Worm (Caenorhabditis elegans) whole organism, young adult: Measurements from ENCODE around the gene srw-140.

Experiments used
- F33H1.4 ChIP-seq: fragments of 200-800 bp; sonication (Bioruptor generic); IDR thresholded peaks from 2 replicates; pipeline ENCODE4 v1.3.6; 2022; ENCODE audit warnings: missing genetic modification reagents, missing genetic modification characterization, missing compliant biosample characterization
- F39B2.1 ChIP-seq: fragments of 200-800 bp; sonication (Bioruptor generic); IDR thresholded peaks from 2 replicates; pipeline ENCODE4 v1.3.6; 2022; ENCODE audit warnings: missing genetic modification reagents, missing genetic modification characterization, missing compliant biosample characterization
- Y53F4B.3 ChIP-seq: fragments of 200-800 bp; sonication (Bioruptor generic); IDR thresholded peaks from 2 replicates; pipeline ENCODE4 v1.3.6; 2022; ENCODE audit warnings: missing genetic modification reagents, missing genetic modification characterization, missing compliant biosample characterization
- ama-1 ChIP-seq, 3 experiments: fragments of 150-350 bp in 1 of 3; sonication (generic microtip) in 2 of 3; optimal IDR thresholded peaks; 2 replicates each; lab custom pipeline; 2014 to 2018; ENCODE audit warnings: missing biosample characterization in 2 of 3, missing genetic modification characterization in 2 of 3, missing genetic modification reagents in 2 of 3
- aptf-2 ChIP-seq: fragments of 200-800 bp; sonication (Bioruptor generic); conservative IDR thresholded peaks from 2 replicates; pipeline ENCODE4 v1.3.6; 2022; ENCODE audit warnings: missing genetic modification reagents, missing genetic modification characterization, missing compliant biosample characterization
- attf-5 ChIP-seq: fragments of 200-800 bp; sonication (Bioruptor generic); optimal IDR thresholded peaks from 2 replicates; lab custom pipeline; 2018; ENCODE audit warnings: mild to moderate bottlenecking, missing genetic modification characterization, missing compliant biosample characterization
- lag-1 ChIP-seq: fragments of 200-800 bp; sonication (Bioruptor generic); IDR thresholded peaks from 2 replicates; pipeline ENCODE4 v1.3.6; 2022; ENCODE audit warnings: missing genetic modification reagents, missing genetic modification characterization, missing compliant biosample characterization
- lsy-27 ChIP-seq: sonication (generic microtip); optimal IDR thresholded peaks from 2 replicates; lab custom pipeline; 2017; ENCODE audit warnings: missing genetic modification characterization, mild to moderate bottlenecking, missing compliant biosample characterization, antibody characterized with exemption, missing genotype, borderline replicate concordance; ENCODE audit not compliant: insufficient read depth
- nhr-120 ChIP-seq: fragments of 200-800 bp; sonication (Bioruptor generic); IDR thresholded peaks from 2 replicates; pipeline ENCODE4 v1.3.6; 2022; ENCODE audit warnings: missing genetic modification characterization, missing compliant biosample characterization
- sea-2 ChIP-seq: fragments of 200-800 bp; sonication (Bioruptor generic); IDR thresholded peaks from 2 replicates; pipeline ENCODE4 v1.3.6; 2022; ENCODE audit warnings: missing genetic modification characterization, missing compliant biosample characterization
- unc-62 ChIP-seq: fragments of 150-350 bp; optimal IDR thresholded peaks from 2 replicates; lab custom pipeline; 2014; ENCODE audit warnings: missing biosample characterization, missing genetic modification reagents, missing genetic modification characterization
- zfh-2 ChIP-seq: fragments of 200-800 bp; sonication (Bioruptor generic); conservative IDR thresholded peaks from 2 replicates; pipeline ENCODE4 v1.3.6; 2022; ENCODE audit warnings: missing genetic modification reagents, missing genetic modification characterization, missing compliant biosample characterization
- zim-3 ChIP-seq: sonication (generic microtip); optimal IDR thresholded peaks from 2 replicates; lab custom pipeline; 2017; ENCODE audit warnings: mild to moderate bottlenecking, missing genetic modification characterization, moderate library complexity, missing compliant biosample characterization

DNA sequence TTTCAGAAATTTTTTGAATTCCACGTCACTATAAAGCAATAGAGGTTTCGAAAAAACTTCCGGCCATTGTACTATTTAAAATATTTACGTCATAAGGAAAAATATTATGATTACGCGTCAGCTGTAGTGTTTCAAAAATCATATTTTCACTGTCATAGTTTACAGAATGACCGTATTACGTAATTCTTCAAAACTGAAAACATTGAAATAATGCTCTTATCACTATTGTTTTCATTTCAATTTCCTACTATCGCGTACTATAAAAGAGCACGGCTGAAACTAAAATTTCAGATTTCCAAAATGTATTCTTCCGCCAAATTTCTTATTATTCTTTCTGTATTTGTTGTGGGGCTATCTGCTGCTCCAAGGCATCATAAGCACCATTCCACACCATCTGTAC is 21.0 kb upstream of the srw-140 start, which contains the start of gene F14F9.2:
- no peak for TF ChIP-seq F33H1.4
- no peak for TF ChIP-seq F39B2.1 (GFP tag; lab: Robert Waterston, UW)
- TF ChIP-seq nhr-120: no peak
- no peak for TF ChIP-seq lag-1 (GFP tag; lab: Robert Waterston, UW)
- TF ChIP-seq zim-3 (tag; lab: Kevin White, UChicago): no peak
- TF ChIP-seq lsy-27 (tag; lab: Kevin White, UChicago): no peak
- no peak for TF ChIP-seq sea-2 (GFP tag; lab: Robert Waterston, UW)
- no peak for TF ChIP-seq aptf-2
- no peak for TF ChIP-seq zfh-2 (GFP tag; lab: Robert Waterston, UW)
- no peak for TF ChIP-seq Y53F4B.3
- no peak for TF ChIP-seq unc-62
- no peak for TF ChIP-seq ama-1 (optimal IDR thresholded peaks at IDR 0.05; lab: Kevin White, UChicago)
- no peak for TF ChIP-seq ama-1 (GFP tag; optimal IDR thresholded peaks at IDR 0.05; lab: Kevin White, UChicago)
- TF ChIP-seq attf-5: no peak
